Worm (Caenorhabditis elegans) whole organism, midembryonic: Measurements from ENCODE around the gene F57C2.5.

Experiments
- T22C8.4 ChIP-seq: fragments of 200-800 bp; sonication (Bioruptor generic); IDR thresholded peaks from 2 replicates; pipeline ENCODE4 v1.3.6; 2022; ENCODE audit warnings: missing genetic modification characterization, missing compliant biosample characterization
- cog-1 ChIP-seq: sonication (generic microtip); optimal IDR thresholded peaks from 2 replicates; lab custom pipeline; 2016; ENCODE audit warnings: missing genetic modification characterization, missing compliant biosample characterization
- med-1 ChIP-seq: sonication (generic microtip); optimal IDR thresholded peaks from 2 replicates; lab custom pipeline; 2017; ENCODE audit warnings: missing genetic modification characterization, mild to moderate bottlenecking, missing compliant biosample characterization, antibody characterized with exemption, missing genetic modification reagents; ENCODE audit not compliant: insufficient read depth
- tab-1 ChIP-seq: fragments of 200-800 bp; sonication (Bioruptor generic); IDR thresholded peaks from 2 replicates; pipeline ENCODE4 v1.3.6; 2022; ENCODE audit warnings: missing genetic modification characterization, missing compliant biosample characterization
- ztf-23 ChIP-seq: fragments of 200-800 bp; sonication (Bioruptor generic); IDR thresholded peaks from 2 replicates; pipeline ENCODE4 v1.3.6; 2022; ENCODE audit warnings: missing genetic modification reagents, missing genetic modification characterization, missing compliant biosample characterization
- ztf-29 ChIP-seq: fragments of 200-800 bp; sonication (Bioruptor generic); IDR thresholded peaks from 2 replicates; pipeline ENCODE4 v1.3.6; 2022; ENCODE audit warnings: missing genetic modification reagents, missing genetic modification characterization, missing compliant biosample characterization

ce11 chrII:14494464-14494863 is 33.6 kb downstream of the F57C2.5 start:
- TF ChIP-seq T22C8.4 = no peak
- no peak for TF ChIP-seq tab-1 (GFP tag; lab: Robert Waterston, UW)
- no peak for TF ChIP-seq ztf-29
- TF ChIP-seq ztf-23 (GFP tag; lab: Robert Waterston, UW) = no peak
- TF ChIP-seq med-1 (GFP tag; lab: Kevin White, UChicago) = no peak
- TF ChIP-seq cog-1 (tag; lab: Kevin White, UChicago) = no peak
